Fruit fly (Drosophila melanogaster) whole organism, embryonic: ENCODE data around the gene CG43675.
A peak's percentile ranks its signal among the peaks of the same experiment; 100 is the strongest.

Source experiments
- BEAF-32 ChIP-seq: fragments of 200-800 bp; sonication (Bioruptor generic); optimal IDR thresholded peaks from 3 replicates; lab custom pipeline; 2017; ENCODE audit warnings: missing biosample characterization, missing genetic modification characterization, mild to moderate bottlenecking, moderate library complexity, missing genetic modification reagents
- CG10565 ChIP-seq: fragments of 200-800 bp; sonication (Bioruptor generic); optimal IDR thresholded peaks from 3 replicates; lab custom pipeline; 2016; ENCODE audit warnings: missing biosample characterization, mild to moderate bottlenecking, missing genetic modification characterization
- CG11456 ChIP-seq: fragments of 200-800 bp; sonication (Bioruptor generic); IDR thresholded peaks from 3 replicates; pipeline ENCODE4 v1.3.6; 2022; ENCODE audit warnings: missing biosample characterization, missing genetic modification characterization
- CG1233 ChIP-seq: fragments of 200-800 bp; sonication (Bioruptor generic); optimal IDR thresholded peaks from 4 replicates; lab custom pipeline; 2018; ENCODE audit warnings: missing biosample characterization, mild to moderate bottlenecking, missing genetic modification characterization
- CG14710 ChIP-seq: fragments of 200-800 bp; sonication (Bioruptor generic); optimal IDR thresholded peaks from 3 replicates; lab custom pipeline; 2019; ENCODE audit warnings: missing biosample characterization, mild to moderate bottlenecking, missing genetic modification characterization, moderate library complexity
- CG1529 ChIP-seq: fragments of 200-800 bp; sonication (Bioruptor generic); optimal IDR thresholded peaks from 3 replicates; lab custom pipeline; 2018; ENCODE audit warnings: missing biosample characterization, missing genetic modification characterization
- CG1647 ChIP-seq: fragments of 200-800 bp; sonication (Bioruptor generic); optimal IDR thresholded peaks from 3 replicates; lab custom pipeline; 2016; ENCODE audit warnings: missing biosample characterization, missing genetic modification characterization
- CG16779 ChIP-seq: fragments of 200-800 bp; sonication (Bioruptor generic); IDR thresholded peaks from 2 replicates; pipeline ENCODE4 v1.3.6; 2022; ENCODE audit warnings: missing biosample characterization, missing genetic modification characterization
- CG17328 ChIP-seq: fragments of 200-800 bp; sonication (Bioruptor generic); IDR thresholded peaks from 2 replicates; pipeline ENCODE4 v1.3.6; 2022; ENCODE audit warnings: missing biosample characterization, missing genetic modification characterization
- CG31224 ChIP-seq: fragments of 200-800 bp; sonication (Bioruptor generic); IDR thresholded peaks from 2 replicates; pipeline ENCODE4 v1.3.6; 2022; ENCODE audit warnings: missing biosample characterization, missing genetic modification characterization
- CG3163 ChIP-seq: fragments of 200-800 bp; sonication (Bioruptor generic); optimal IDR thresholded peaks from 3 replicates; lab custom pipeline; 2016; ENCODE audit warnings: missing biosample characterization, missing genetic modification characterization
- CG32532 ChIP-seq: fragments of 200-800 bp; sonication (Bioruptor generic); IDR thresholded peaks from 2 replicates; pipeline ENCODE4 v1.3.6; 2022; ENCODE audit warnings: missing biosample characterization, missing genetic modification characterization
- CG33557 ChIP-seq: fragments of 200-800 bp; sonication (Bioruptor generic); optimal IDR thresholded peaks from 2 replicates; lab custom pipeline; 2019; ENCODE audit warnings: missing biosample characterization, mild to moderate bottlenecking, missing genetic modification characterization, moderate library complexity
- CG34224 ChIP-seq: fragments of 200-800 bp; sonication (Bioruptor generic); IDR thresholded peaks from 3 replicates; pipeline ENCODE4 v1.3.6; 2022; ENCODE audit warnings: missing biosample characterization, missing genetic modification characterization; ENCODE audit not compliant: partially characterized antibody
- CG4404 ChIP-seq: fragments of 200-800 bp; sonication (Bioruptor generic); IDR thresholded peaks from 2 replicates; pipeline ENCODE4 v1.3.6; 2022; ENCODE audit warnings: missing biosample characterization, missing genetic modification characterization
- CG6254 ChIP-seq: fragments of 200-800 bp; sonication (Bioruptor generic); optimal IDR thresholded peaks from 3 replicates; lab custom pipeline; 2017; ENCODE audit warnings: mild to moderate bottlenecking, missing biosample characterization, missing genetic modification reagents, missing genetic modification characterization
- CG6854 ChIP-seq: fragments of 200-800 bp; sonication (Bioruptor generic); optimal IDR thresholded peaks from 3 replicates; lab custom pipeline; 2017; ENCODE audit warnings: missing biosample characterization, mild to moderate bottlenecking, missing genetic modification characterization
- CG8359 ChIP-seq: fragments of 200-800 bp; sonication (Bioruptor generic); optimal IDR thresholded peaks from 2 replicates; lab custom pipeline; 2017; ENCODE audit warnings: missing biosample characterization, mild to moderate bottlenecking, missing genetic modification characterization, borderline replicate concordance
- Chrac-16 ChIP-seq: fragments of 200-800 bp; sonication (Bioruptor generic); optimal IDR thresholded peaks from 3 replicates; lab custom pipeline; 2016; ENCODE audit warnings: missing biosample characterization, missing genetic modification characterization
- CrebB ChIP-seq: fragments of 200-800 bp; sonication (Bioruptor generic); optimal IDR thresholded peaks from 3 replicates; lab custom pipeline; 2018; ENCODE audit warnings: missing biosample characterization, mild to moderate bottlenecking, missing genetic modification characterization
- Deaf1 ChIP-seq: fragments of 200-800 bp; optimal IDR thresholded peaks from 3 replicates; lab custom pipeline; 2019; ENCODE audit warnings: missing biosample characterization, mild to moderate bottlenecking, missing genetic modification characterization, moderate library complexity
- Dek ChIP-seq: fragments of 200-800 bp; sonication (Bioruptor generic); optimal IDR thresholded peaks from 3 replicates; lab custom pipeline; 2019; ENCODE audit warnings: missing biosample characterization, mild to moderate bottlenecking, missing genetic modification characterization, moderate library complexity
- Dip2 ChIP-seq: fragments of 200-800 bp; sonication (Bioruptor generic); IDR thresholded peaks from 2 replicates; pipeline ENCODE4 v1.3.6; 2022; ENCODE audit warnings: missing biosample characterization, missing genetic modification characterization
- Doc2 ChIP-seq: fragments of 200-800 bp; sonication (Bioruptor generic); IDR thresholded peaks from 2 replicates; pipeline ENCODE4 v1.3.6; 2022; ENCODE audit warnings: missing biosample characterization, missing genetic modification characterization
- E2f2 ChIP-seq: fragments of 200-800 bp; sonication (Bioruptor generic); IDR thresholded peaks from 2 replicates; pipeline ENCODE4 v1.3.6; 2022; ENCODE audit warnings: missing biosample characterization, missing genetic modification characterization
- Fer3 ChIP-seq: fragments of 200-800 bp; sonication (Bioruptor generic); optimal IDR thresholded peaks from 2 replicates; lab custom pipeline; 2018; ENCODE audit warnings: missing biosample characterization, mild to moderate bottlenecking, missing genetic modification characterization, moderate library complexity
- MESR4 ChIP-seq: fragments of 200-800 bp; sonication (Bioruptor generic); optimal IDR thresholded peaks from 2 replicates; lab custom pipeline; 2018; ENCODE audit warnings: missing biosample characterization, mild to moderate bottlenecking, missing genetic modification characterization, moderate library complexity
- Opbp ChIP-seq: fragments of 200-800 bp; sonication (Bioruptor generic); IDR thresholded peaks from 3 replicates; pipeline ENCODE4 v1.3.6; 2022; ENCODE audit warnings: missing biosample characterization, missing genetic modification characterization; ENCODE audit not compliant: partially characterized antibody
- Spps ChIP-seq: fragments of 200-800 bp; sonication (Bioruptor generic); optimal IDR thresholded peaks from 2 replicates; lab custom pipeline; 2018; ENCODE audit warnings: missing biosample characterization, mild to moderate bottlenecking, missing genetic modification characterization
- YL-1 ChIP-seq: fragments of 200-800 bp; sonication (Bioruptor generic); optimal IDR thresholded peaks from 3 replicates; lab custom pipeline; 2017; ENCODE audit warnings: missing biosample characterization, mild to moderate bottlenecking, missing genetic modification characterization
- ash1 ChIP-seq: fragments of 200-800 bp; sonication (Bioruptor generic); optimal IDR thresholded peaks from 2 replicates; lab custom pipeline; 2018; ENCODE audit warnings: missing biosample characterization, mild to moderate bottlenecking, missing genetic modification characterization
- bigmax ChIP-seq: fragments of 200-800 bp; sonication (Bioruptor generic); optimal IDR thresholded peaks from 2 replicates; lab custom pipeline; 2018; ENCODE audit warnings: missing biosample characterization, mild to moderate bottlenecking, missing genetic modification characterization
- dmrt11E ChIP-seq: fragments of 200-800 bp; sonication (Bioruptor generic); optimal IDR thresholded peaks from 3 replicates; lab custom pipeline; 2018; ENCODE audit warnings: missing biosample characterization, mild to moderate bottlenecking, missing genetic modification characterization, moderate library complexity
- grau ChIP-seq: fragments of 200-800 bp; optimal IDR thresholded peaks from 3 replicates; lab custom pipeline; 2019; ENCODE audit warnings: missing biosample characterization, mild to moderate bottlenecking, missing genetic modification characterization, moderate library complexity
- hb ChIP-seq: fragments of 200-800 bp; sonication (Bioruptor generic); IDR thresholded peaks from 3 replicates; pipeline ENCODE4 v1.3.6; 2022; ENCODE audit warnings: missing biosample characterization, missing genetic modification characterization; ENCODE audit not compliant: partially characterized antibody
- her ChIP-seq: fragments of 200-800 bp; sonication (Bioruptor generic); optimal IDR thresholded peaks from 2 replicates; lab custom pipeline; 2016; ENCODE audit warnings: missing biosample characterization, missing genetic modification characterization
- hkb ChIP-seq, 2 experiments: fragments of 200-800 bp in 1 of 2; fragments of >200 bp in 1 of 2; sonication (Bioruptor generic) in 1 of 2; IDR thresholded peaks in 1 of 2; optimal IDR thresholded peaks in 1 of 2; 2 replicates each; pipeline versions ENCODE4 v1.3.6 to Lab custom; 2017 to 2022; ENCODE audit warnings: missing biosample characterization in 1 of 2, missing genetic modification characterization in 1 of 2
- hth ChIP-seq: fragments of >200 bp; optimal IDR thresholded peaks from 2 replicates; lab custom pipeline; 2017; ENCODE audit warnings: inconsistent platforms
- inv ChIP-seq: fragments of 200-800 bp; sonication (Bioruptor generic); IDR thresholded peaks from 2 replicates; pipeline ENCODE4 v1.3.6; 2022; ENCODE audit warnings: missing biosample characterization, missing genetic modification characterization; ENCODE audit not compliant: partially characterized antibody
- mld ChIP-seq: fragments of 200-800 bp; sonication (Bioruptor generic); IDR thresholded peaks from 3 replicates; pipeline ENCODE4 v1.3.6; 2022; ENCODE audit warnings: missing biosample characterization, missing genetic modification characterization; ENCODE audit not compliant: partially characterized antibody
- pb ChIP-seq: fragments of 200-800 bp; sonication (Bioruptor generic); optimal IDR thresholded peaks from 3 replicates; lab custom pipeline; 2016; ENCODE audit warnings: missing biosample characterization, missing genetic modification characterization
- seq ChIP-seq: fragments of 200-800 bp; sonication (Bioruptor generic); IDR thresholded peaks from 2 replicates; pipeline ENCODE4 v1.3.6; 2022; ENCODE audit warnings: missing biosample characterization, missing genetic modification characterization
- sna ChIP-seq: fragments of 200-800 bp; sonication (Bioruptor generic); IDR thresholded peaks from 2 replicates; pipeline ENCODE4 v1.3.6; 2022; ENCODE audit warnings: missing biosample characterization, missing genetic modification characterization; ENCODE audit not compliant: partially characterized antibody
- yki ChIP-seq: fragments of >200 bp; optimal IDR thresholded peaks from 3 replicates; lab custom pipeline; 2018
- z ChIP-seq: fragments of 200-800 bp; sonication (Bioruptor generic); IDR thresholded peaks from 3 replicates; pipeline ENCODE4 v1.3.6; 2022; ENCODE audit warnings: missing biosample characterization, missing genetic modification characterization

CG43675 gene

dm6 chr3R:9339176-9340075, 15.9 kb upstream of the CG43675 start (continued):
- TF ChIP-seq CG1647 = no peak
- peak; percentile 63 for TF ChIP-seq CG6254 (GFP tag; lab: Kevin White, UChicago)
- TF ChIP-seq CG33557 = peak; percentile 40
- peak; percentile 81 for TF ChIP-seq CG14710
- TF ChIP-seq Chrac-16 (GFP tag; lab: Kevin White, UChicago) = peak; percentile 46
- peak; percentile 36 for TF ChIP-seq YL-1 (GFP tag; lab: Kevin White, UChicago)
- peak; percentile 84 for TF ChIP-seq dmrt11E (tag; lab: Kevin White, UChicago)
- no peak for TF ChIP-seq inv (GFP tag; lab: Robert Waterston, UW)
- TF ChIP-seq sna (GFP tag; lab: Robert Waterston, UW) = no peak
- no peak for TF ChIP-seq hth (lab: Kevin White, UChicago)
- TF ChIP-seq CG1529 (GFP tag; lab: Kevin White, UChicago) = peak; percentile 69
- no peak for TF ChIP-seq yki (lab: Kevin White, UChicago)
- TF ChIP-seq mld = no peak
- TF ChIP-seq Doc2 (GFP tag; lab: Robert Waterston, UW) = no peak
- no peak for TF ChIP-seq her (GFP tag; lab: Kevin White, UChicago)
- TF ChIP-seq Fer3 (tag; lab: Kevin White, UChicago) = no peak
- TF ChIP-seq CG1233 (GFP tag; lab: Kevin White, UChicago) = peak; percentile 36
- no peak for TF ChIP-seq CG3163 (GFP tag; lab: Kevin White, UChicago)
- no peak for TF ChIP-seq hb (GFP tag; lab: Robert Waterston, UW)
- TF ChIP-seq CG4404 (GFP tag; lab: Robert Waterston, UW) = no peak
- TF ChIP-seq MESR4 (GFP tag; lab: Kevin White, UChicago) = no peak
- TF ChIP-seq CG32532 = peak; percentile 34; the same call in 1 of the 2 replicates
- no peak for TF ChIP-seq CG16779 (GFP tag; lab: Robert Waterston, UW)
- TF ChIP-seq z (GFP tag; lab: Robert Waterston, UW) = no peak
- TF ChIP-seq Opbp (GFP tag; lab: Robert Waterston, UW) = no peak
- TF ChIP-seq, all 482 proteins: peak for 237

dm6 chr3R:9340076-9340315, 15.3 kb upstream of the CG43675 start, which contains the start of gene drn:
Gene drn (plus strand): TSS chr3R:9340216.
- no peak for TF ChIP-seq CG6854
- TF ChIP-seq ash1 (GFP tag; lab: Kevin White, UChicago) = no peak
- no peak for TF ChIP-seq BEAF-32 (GFP tag; lab: Kevin White, UChicago)
- TF ChIP-seq seq (GFP tag; lab: Robert Waterston, UW) = no peak
- TF ChIP-seq Dek = no peak
- TF ChIP-seq E2f2 (GFP tag; lab: Robert Waterston, UW) = no peak
- no peak for TF ChIP-seq hkb (optimal IDR thresholded peaks at IDR 0.05; lab: Kevin White, UChicago)
- no peak for TF ChIP-seq hkb (GFP tag; IDR thresholded peaks at IDR 0.05; lab: Robert Waterston, UW)
- no peak for TF ChIP-seq Deaf1
- no peak for TF ChIP-seq grau (tag; lab: Kevin White, UChicago)
- TF ChIP-seq CG10565 (GFP tag; lab: Kevin White, UChicago) = no peak
- no peak for TF ChIP-seq CG11456 (GFP tag; lab: Robert Waterston, UW)
- TF ChIP-seq CG31224 (GFP tag; lab: Robert Waterston, UW) = no peak
- no peak for TF ChIP-seq CG17328
- no peak for TF ChIP-seq CG8359 (GFP tag; lab: Kevin White, UChicago)
- TF ChIP-seq bigmax (GFP tag; lab: Kevin White, UChicago) = no peak
- no peak for TF ChIP-seq CG34224
- TF ChIP-seq Spps (tag; lab: Kevin White, UChicago) = no peak
- TF ChIP-seq pb (GFP tag; lab: Kevin White, UChicago) = no peak
- TF ChIP-seq Dip2 = no peak
- no peak for TF ChIP-seq CrebB (tag; lab: Kevin White, UChicago)
